Worm (Caenorhabditis elegans) whole organism, late embryonic: ENCODE measurements around the gene cutl-1.

ENCODE experiments used
- C38D4.7 ChIP-seq: fragments of 200-800 bp; sonication (Bioruptor generic); optimal IDR thresholded peaks from 2 replicates; lab custom pipeline; 2018; ENCODE audit warnings: mild to moderate bottlenecking, missing genetic modification characterization, moderate library complexity, missing compliant biosample characterization
- F13H6.1 ChIP-seq: sonication (generic microtip); optimal IDR thresholded peaks from 2 replicates; lab custom pipeline; 2016; ENCODE audit warnings: missing genetic modification characterization, missing compliant biosample characterization
- K09A11.1 ChIP-seq: sonication (generic microtip); optimal IDR thresholded peaks from 2 replicates; lab custom pipeline; 2017; ENCODE audit warnings: antibody characterized with exemption, mild to moderate bottlenecking, missing genetic modification characterization, missing compliant biosample characterization; ENCODE audit not compliant: insufficient read depth
- T23F11.4 ChIP-seq: fragments of 200-800 bp; sonication (Bioruptor generic); optimal IDR thresholded peaks from 2 replicates; lab custom pipeline; 2018; ENCODE audit warnings: mild to moderate bottlenecking, missing genetic modification characterization, missing compliant biosample characterization
- ama-1 ChIP-seq: fragments of 150-350 bp; optimal IDR thresholded peaks from 2 replicates; lab custom pipeline; 2014
- ceh-14 ChIP-seq: sonication (generic microtip); optimal IDR thresholded peaks from 2 replicates; lab custom pipeline; 2016; ENCODE audit warnings: missing genotype, missing genetic modification characterization, missing compliant biosample characterization
- ceh-19 ChIP-seq: fragments of 200-800 bp; sonication (Bioruptor generic); optimal IDR thresholded peaks from 2 replicates; lab custom pipeline; 2018; ENCODE audit warnings: mild to moderate bottlenecking, missing genetic modification characterization, missing compliant biosample characterization
- ceh-30 ChIP-seq: fragments of 150-350 bp; optimal IDR thresholded peaks from 2 replicates; lab custom pipeline; 2014; ENCODE audit warnings: missing biosample characterization, missing genetic modification characterization
- ceh-34 ChIP-seq: sonication (generic microtip); optimal IDR thresholded peaks from 2 replicates; lab custom pipeline; 2016; ENCODE audit warnings: mild to moderate bottlenecking, missing genetic modification characterization, missing compliant biosample characterization
- ceh-48 ChIP-seq: sonication (generic microtip); optimal IDR thresholded peaks from 2 replicates; lab custom pipeline; 2016; ENCODE audit warnings: missing genetic modification characterization, inconsistent platforms, missing compliant biosample characterization
- ceh-6 ChIP-seq: fragments of 200-800 bp; sonication (Bioruptor generic); optimal IDR thresholded peaks from 2 replicates; lab custom pipeline; 2018; ENCODE audit warnings: mild to moderate bottlenecking, missing genetic modification characterization, missing compliant biosample characterization
- ceh-9 ChIP-seq: sonication (generic microtip); optimal IDR thresholded peaks from 2 replicates; lab custom pipeline; 2016; ENCODE audit warnings: mild to moderate bottlenecking, missing genetic modification characterization, inconsistent platforms, missing compliant biosample characterization
- dmd-4 ChIP-seq: sonication (generic microtip); optimal IDR thresholded peaks from 2 replicates; lab custom pipeline; 2016; ENCODE audit warnings: borderline replicate concordance, missing genetic modification characterization, missing compliant biosample characterization
- elt-2 ChIP-seq: sonication (generic microtip); optimal IDR thresholded peaks from 2 replicates; lab custom pipeline; 2016; ENCODE audit warnings: missing genetic modification reagents, missing genetic modification characterization, missing compliant biosample characterization
- ets-4 ChIP-seq: sonication (generic microtip); optimal IDR thresholded peaks from 2 replicates; lab custom pipeline; 2016; ENCODE audit warnings: missing genetic modification characterization, missing compliant biosample characterization
- fkh-6 ChIP-seq: sonication (generic microtip); optimal IDR thresholded peaks from 2 replicates; lab custom pipeline; 2016; ENCODE audit warnings: missing genetic modification characterization, missing compliant biosample characterization
- gmeb-2 ChIP-seq: sonication (generic microtip); optimal IDR thresholded peaks from 2 replicates; lab custom pipeline; 2016; ENCODE audit warnings: missing genetic modification characterization, inconsistent platforms, missing compliant biosample characterization
- hlh-13 ChIP-seq: fragments of 200-800 bp; sonication (Bioruptor generic); optimal IDR thresholded peaks from 2 replicates; lab custom pipeline; 2018; ENCODE audit warnings: mild to moderate bottlenecking, missing genetic modification characterization, missing compliant biosample characterization
- hlh-30 ChIP-seq: sonication (generic microtip); optimal IDR thresholded peaks from 2 replicates; lab custom pipeline; 2017; ENCODE audit warnings: antibody characterized with exemption, missing genetic modification characterization, missing compliant biosample characterization; ENCODE audit not compliant: insufficient read depth
- hlh-6 ChIP-seq: sonication (generic microtip); optimal IDR thresholded peaks from 2 replicates; lab custom pipeline; 2016; ENCODE audit warnings: missing genotype, missing genetic modification characterization, missing compliant biosample characterization
- madf-2 ChIP-seq: sonication (generic microtip); optimal IDR thresholded peaks from 2 replicates; lab custom pipeline; 2017; ENCODE audit warnings: missing genetic modification characterization, missing compliant biosample characterization
- mec-3 ChIP-seq: sonication (generic microtip); optimal IDR thresholded peaks from 2 replicates; lab custom pipeline; 2016; ENCODE audit warnings: borderline replicate concordance, missing genetic modification characterization, missing compliant biosample characterization
- nhr-232 ChIP-seq: sonication (generic microtip); optimal IDR thresholded peaks from 2 replicates; lab custom pipeline; 2016; ENCODE audit warnings: missing genetic modification characterization, missing compliant biosample characterization
- pag-3 ChIP-seq: sonication (generic microtip); optimal IDR thresholded peaks from 2 replicates; lab custom pipeline; 2016; ENCODE audit warnings: missing compliant biosample characterization, missing genetic modification characterization, borderline replicate concordance
- pha-4 ChIP-seq: fragments of 150-350 bp; optimal IDR thresholded peaks from 2 replicates; lab custom pipeline; 2018; ENCODE audit warnings: missing biosample characterization, missing genetic modification reagents, missing genetic modification characterization
- pqm-1 ChIP-seq: sonication (generic microtip); optimal IDR thresholded peaks from 2 replicates; lab custom pipeline; 2016; ENCODE audit warnings: missing genetic modification characterization, missing compliant biosample characterization
- rnt-1 ChIP-seq: sonication (generic microtip); optimal IDR thresholded peaks from 2 replicates; lab custom pipeline; 2016; ENCODE audit warnings: missing genetic modification characterization, missing compliant biosample characterization
- syd-9 ChIP-seq: sonication (generic microtip); optimal IDR thresholded peaks from 2 replicates; lab custom pipeline; 2016; ENCODE audit warnings: mild to moderate bottlenecking, missing genetic modification characterization, moderate library complexity, missing compliant biosample characterization
- tbx-7 ChIP-seq: sonication (generic microtip); optimal IDR thresholded peaks from 2 replicates; lab custom pipeline; 2016; ENCODE audit warnings: missing genotype, missing genetic modification characterization, missing compliant biosample characterization
- unc-55 ChIP-seq: sonication (generic microtip); optimal IDR thresholded peaks from 2 replicates; lab custom pipeline; 2017; ENCODE audit warnings: missing biosample characterization, missing genetic modification reagents, missing genetic modification characterization
- unc-86 ChIP-seq: sonication (generic microtip); optimal IDR thresholded peaks from 2 replicates; lab custom pipeline; 2016; ENCODE audit warnings: missing genetic modification characterization, missing compliant biosample characterization

cutl-1 gene

DNA sequence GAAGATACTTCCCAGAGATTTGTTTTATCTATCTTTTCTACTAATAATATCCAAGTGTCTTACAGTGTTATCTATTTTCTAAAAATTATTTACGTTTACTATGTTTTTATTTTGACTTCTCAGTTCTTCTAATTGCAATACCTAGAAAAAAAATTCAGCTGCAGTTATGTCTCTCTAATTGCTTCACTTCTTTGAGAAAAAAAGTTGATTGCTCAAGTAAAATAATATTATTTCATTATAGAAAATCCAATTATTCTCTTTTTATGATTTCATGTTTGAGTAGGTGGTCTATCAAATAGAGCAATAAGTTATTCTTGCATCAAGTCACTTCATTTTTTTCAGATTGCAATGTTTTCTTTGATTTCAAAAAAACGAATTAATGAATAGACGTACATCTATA, 39.4 kb downstream of the cutl-1 start:
- TF ChIP-seq ceh-30 (tag; lab: Kevin White, UChicago) (no peak), T23F11.4 (GFP tag; lab: Kevin White, UChicago) (no peak), ceh-6 (no peak), ceh-9 (tag; lab: Kevin White, UChicago) (no peak)

ce11 chrV:13364227-13364626, 41.7 kb downstream of the cutl-1 start:
- TF ChIP-seq fkh-6: no peak
- TF ChIP-seq dmd-4 (tag; lab: Kevin White, UChicago): no peak
- TF ChIP-seq unc-55 (GFP tag; lab: Kevin White, UChicago): no peak
- no peak for TF ChIP-seq syd-9 (tag; lab: Kevin White, UChicago)
- TF ChIP-seq pqm-1: no peak
- no peak for TF ChIP-seq hlh-30 (tag; lab: Kevin White, UChicago)
- no peak for TF ChIP-seq unc-86 (tag; lab: Kevin White, UChicago)
- TF ChIP-seq ceh-19: no peak
- TF ChIP-seq ama-1: no peak
- no peak for TF ChIP-seq ets-4
- TF ChIP-seq hlh-13 (GFP tag; lab: Kevin White, UChicago): no peak
- TF ChIP-seq K09A11.1 (tag; lab: Kevin White, UChicago): no peak

DNA sequence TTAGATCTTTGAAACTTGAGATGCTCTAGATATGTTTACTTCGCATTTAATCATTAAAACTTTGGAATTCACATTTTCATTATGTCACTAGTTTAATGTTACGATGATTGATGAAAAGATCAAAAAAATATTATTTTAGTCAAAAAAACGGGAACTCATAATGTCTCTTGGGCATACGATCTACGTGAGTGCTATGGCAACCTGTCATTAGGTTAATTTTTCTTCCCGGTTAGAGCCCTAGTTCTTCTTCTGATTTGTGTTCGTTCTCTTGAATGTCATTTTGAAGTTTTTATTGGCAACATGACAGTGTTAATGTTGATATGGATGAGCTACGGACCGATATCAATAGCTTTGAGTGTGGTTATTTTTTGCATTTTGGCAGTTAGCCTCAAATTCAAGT, 42.5 kb downstream of the cutl-1 start, which contains the start of gene srg-46:
srg-46 (plus strand) TSS at position 301 of the 400 bp plus-strand sequence.
- no peak for TF ChIP-seq mec-3 (tag; lab: Kevin White, UChicago)
- TF ChIP-seq pha-4 (tag; lab: Kevin White, UChicago): no peak
- no peak for TF ChIP-seq rnt-1
- TF ChIP-seq elt-2 (tag; lab: Kevin White, UChicago): no peak

DNA sequence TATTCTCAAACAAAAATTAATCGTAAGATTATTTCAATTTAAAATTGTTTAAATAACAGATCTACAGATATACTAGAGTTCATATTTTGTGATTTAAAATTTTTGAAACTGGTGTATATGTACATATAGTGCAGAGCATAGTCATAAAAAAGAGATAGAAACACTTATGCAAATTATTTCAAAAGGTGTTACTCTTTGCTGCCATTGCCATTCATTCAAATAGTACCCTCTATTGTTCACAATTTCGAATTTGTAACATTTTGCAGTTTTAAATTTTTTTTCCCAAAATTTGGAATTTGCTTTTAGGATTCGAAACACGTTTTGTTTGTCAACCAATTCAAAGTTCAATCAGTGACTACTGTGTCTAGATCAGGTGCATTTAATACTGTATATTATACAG, 45.7 kb downstream of the cutl-1 start, which contains the start of gene F32H5.4:
F32H5.4 (plus strand) TSS at position 301 of the 400 bp plus-strand sequence.
- no peak for TF ChIP-seq madf-2
- no peak for TF ChIP-seq ceh-48 (tag; lab: Kevin White, UChicago)
- no peak for TF ChIP-seq gmeb-2 (tag; lab: Kevin White, UChicago)
- TF ChIP-seq rnt-1: no peak

DNA sequence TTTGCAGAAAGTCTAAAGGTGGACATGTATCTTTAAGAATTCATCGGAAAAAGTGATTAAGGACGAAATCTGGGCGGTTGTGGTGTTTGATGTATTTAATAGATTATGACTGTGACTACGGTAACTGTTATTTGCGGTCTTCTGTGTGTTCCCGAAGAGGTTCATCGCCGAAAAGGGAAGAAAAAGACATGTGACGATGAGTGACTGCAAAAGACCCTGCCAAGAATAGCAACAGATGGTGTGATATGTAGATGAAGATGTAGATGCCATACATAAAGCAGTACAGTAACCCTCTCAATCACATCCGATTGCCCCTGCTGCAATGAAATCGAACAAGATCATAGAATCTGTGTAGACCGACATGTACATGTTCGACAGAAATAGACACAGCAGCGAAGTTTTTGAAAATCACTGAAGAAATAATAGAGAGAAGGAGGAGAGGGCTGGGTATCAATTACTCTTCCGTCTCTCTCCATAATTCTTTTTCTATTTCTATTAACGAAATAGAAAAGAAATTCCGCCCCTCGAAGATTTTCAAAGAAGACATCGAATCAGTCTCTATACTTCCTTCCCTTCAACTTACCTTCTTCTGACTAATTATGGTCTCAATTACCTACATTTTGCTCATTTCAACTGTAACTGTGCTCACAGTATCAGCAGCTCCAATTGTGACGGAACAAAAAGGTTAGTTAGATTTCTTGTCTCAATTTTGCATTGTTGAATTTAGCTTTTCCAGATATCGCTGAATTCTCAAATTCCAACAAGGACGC, 46.9 kb downstream of the cutl-1 start, which contains the start of gene F32H5.3:
F32H5.3 (plus strand) TSS at position 513 of the 770 bp plus-strand sequence.
- TF ChIP-seq ceh-14 (tag; lab: Kevin White, UChicago): no peak
- TF ChIP-seq C38D4.7 (GFP tag; lab: Kevin White, UChicago): no peak
- no peak for TF ChIP-seq hlh-6 (tag; lab: Kevin White, UChicago)
- no peak for TF ChIP-seq fkh-6
- TF ChIP-seq K09A11.1 (tag; lab: Kevin White, UChicago): no peak
- no peak for TF ChIP-seq T23F11.4 (GFP tag; lab: Kevin White, UChicago)
- no peak for TF ChIP-seq F13H6.1 (tag; lab: Kevin White, UChicago)
- TF ChIP-seq tbx-7 (tag; lab: Kevin White, UChicago): no peak
- no peak for TF ChIP-seq elt-2 (tag; lab: Kevin White, UChicago)
- no peak for TF ChIP-seq nhr-232
- no peak for TF ChIP-seq ceh-30 (tag; lab: Kevin White, UChicago)
- no peak for TF ChIP-seq pha-4 (tag; lab: Kevin White, UChicago)
- TF ChIP-seq pag-3 (tag; lab: Kevin White, UChicago): no peak
- no peak for TF ChIP-seq ceh-34 (tag; lab: Kevin White, UChicago)
